Fruit fly (Drosophila melanogaster): ENCODE results near the gene Dad.

Dad gene

DNA sequence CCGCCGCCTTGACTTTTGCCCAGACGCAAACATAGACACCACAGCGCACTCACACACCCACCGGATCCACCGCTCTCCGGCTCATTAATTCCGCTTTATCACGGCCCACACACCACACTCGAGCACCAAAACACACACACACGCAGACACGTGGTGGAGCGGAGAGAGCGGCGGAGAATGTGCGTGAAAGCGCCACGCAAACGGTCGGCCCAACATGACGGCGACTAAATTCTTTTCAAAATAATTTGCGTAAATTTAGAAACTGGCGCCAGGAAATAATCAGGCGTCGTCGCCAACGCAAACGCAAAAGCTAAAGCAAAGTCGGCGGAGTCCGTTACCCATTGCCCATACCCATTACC lies 6.0 kb downstream of the Dad start (continued):
- no peak for TF ChIP-seq D19B (GFP tag; optimal IDR thresholded peaks at IDR 0.05)
- TF ChIP-seq shn (GFP tag; optimal IDR thresholded peaks at IDR 0.05), result no peak
- no peak for TF ChIP-seq CG2889 (GFP tag; IDR thresholded peaks at IDR 0.05)
- no peak for TF ChIP-seq CG14860 (GFP tag; IDR thresholded peaks at IDR 0.05; ENCODE audit: partially characterized antibody)
- TF ChIP-seq mirr (GFP tag; optimal IDR thresholded peaks at IDR 0.05), result peak; percentile 14
- TF ChIP-seq dan (GFP tag; IDR thresholded peaks at IDR 0.05), result no peak
- peak; percentile 20; the same call in 1 of the 2 replicates for TF ChIP-seq vvl (GFP tag; IDR thresholded peaks at IDR 0.05)
- TF ChIP-seq CG14710 (tag; optimal IDR thresholded peaks at IDR 0.05), result no peak
- TF ChIP-seq grn (GFP tag; optimal IDR thresholded peaks at IDR 0.05), result no peak
- TF ChIP-seq sens-2 (GFP tag; IDR thresholded peaks at IDR 0.05), result no peak
- no peak for TF ChIP-seq zfh2 (GFP tag; optimal IDR thresholded peaks at IDR 0.05)
- no peak for TF ChIP-seq CG31365 (tag; optimal IDR thresholded peaks at IDR 0.05)
- no peak for TF ChIP-seq CoRest (tag; optimal IDR thresholded peaks at IDR 0.05)
- TF ChIP-seq CG4404 (GFP tag; IDR thresholded peaks at IDR 0.05), result no peak
- no peak for TF ChIP-seq CG16779 (GFP tag; IDR thresholded peaks at IDR 0.05)
- TF ChIP-seq CG13287 (GFP tag; IDR thresholded peaks at IDR 0.05; ENCODE audit: partially characterized antibody), result no peak
- TF ChIP-seq CG13624 (GFP tag; optimal IDR thresholded peaks at IDR 0.05), result no peak
- TF ChIP-seq HLHmδ (GFP tag; optimal IDR thresholded peaks at IDR 0.05), result no peak
- no peak for TF ChIP-seq ab (GFP tag; optimal IDR thresholded peaks at IDR 0.05)
- TF ChIP-seq nerfin-2 (GFP tag; IDR thresholded peaks at IDR 0.05; ENCODE audit: partially characterized antibody), result no peak
- no peak for TF ChIP-seq CG4328 (GFP tag; optimal IDR thresholded peaks at IDR 0.05)
- TF ChIP-seq CG4617 (GFP tag; optimal IDR thresholded peaks at IDR 0.05; ENCODE audit: borderline replicate concordance), result no peak
- no peak for TF ChIP-seq CG43689 (GFP tag; IDR thresholded peaks at IDR 0.05)
- TF ChIP-seq grau (tag; optimal IDR thresholded peaks at IDR 0.05), result no peak
- no peak for TF ChIP-seq cato (GFP tag; optimal IDR thresholded peaks at IDR 0.05; ENCODE audit: borderline replicate concordance)
- TF ChIP-seq CG12391 (tag; optimal IDR thresholded peaks at IDR 0.05), result no peak
- TF ChIP-seq yki (optimal IDR thresholded peaks at IDR 0.05), result no peak
- TF ChIP-seq so (GFP tag; IDR thresholded peaks at IDR 0.05), result peak; percentile 40; the same call in 1 of the 3 replicates
- TF ChIP-seq mld (GFP tag; IDR thresholded peaks at IDR 0.05; ENCODE audit: partially characterized antibody), result no peak
- no peak for TF ChIP-seq CG33213 (GFP tag; optimal IDR thresholded peaks at IDR 0.05)
- no peak for TF ChIP-seq CG8765 (GFP tag; IDR thresholded peaks at IDR 0.05)
- TF ChIP-seq sug (tag; optimal IDR thresholded peaks at IDR 0.05), result peak; percentile 59
- TF ChIP-seq pan (optimal IDR thresholded peaks at IDR 0.05), result no peak
- TF ChIP-seq pan (GFP tag; optimal IDR thresholded peaks at IDR 0.05 in 1 of 2, IDR thresholded peaks at IDR 0.05 in 1 of 2), result no peak
- no peak for TF ChIP-seq crp (GFP tag; optimal IDR thresholded peaks at IDR 0.05)
- TF ChIP-seq Gsc (GFP tag; IDR thresholded peaks at IDR 0.05), result no peak
- TF ChIP-seq oc (tag; optimal IDR thresholded peaks at IDR 0.05), result no peak
- TF ChIP-seq CG4854 (GFP tag; optimal IDR thresholded peaks at IDR 0.05), result no peak
- no peak for TF ChIP-seq psq (GFP tag; optimal IDR thresholded peaks at IDR 0.05)
- TF ChIP-seq CG1233 (GFP tag; optimal IDR thresholded peaks at IDR 0.05), result no peak
- peak; percentile 20; the same call in 1 of the 2 replicates for TF ChIP-seq amos (GFP tag; IDR thresholded peaks at IDR 0.05; ENCODE audit: partially characterized antibody)
- no peak for TF ChIP-seq scrt (GFP tag; optimal IDR thresholded peaks at IDR 0.05)
- TF ChIP-seq CG11723 (GFP tag; optimal IDR thresholded peaks at IDR 0.05), result no peak
- TF ChIP-seq toy (GFP tag; IDR thresholded peaks at IDR 0.05), result no peak
- TF ChIP-seq CG9797 (GFP tag; optimal IDR thresholded peaks at IDR 0.05), result no peak
- TF ChIP-seq Lhr (GFP tag; optimal IDR thresholded peaks at IDR 0.05), result no peak
- no peak for TF ChIP-seq slou (GFP tag; optimal IDR thresholded peaks at IDR 0.05)
- TF ChIP-seq NC2β (GFP tag; optimal IDR thresholded peaks at IDR 0.05), result no peak
- TF ChIP-seq Antp (GFP tag; optimal IDR thresholded peaks at IDR 0.05), result no peak
- no peak for TF ChIP-seq CG7357 (GFP tag; IDR thresholded peaks at IDR 0.05)
- no peak for TF ChIP-seq CG31224 (GFP tag; IDR thresholded peaks at IDR 0.05)
- TF ChIP-seq CG16815 (GFP tag; optimal IDR thresholded peaks at IDR 0.05), result no peak

Measured in whole organism, embryonic.